Fruit fly (Drosophila melanogaster): Measurements from ENCODE around the gene CG6324.

The CG6324 gene

dm6 chrX:15449490-15450326 lies 26.2 kb upstream of the CG6324 start, which contains the start of the genes Scamp and Ahcy (continued):
- TF ChIP-seq CG34224 (GFP tag; IDR thresholded peaks at IDR 0.05; ENCODE audit: partially characterized antibody) = no peak; the same call in 2 of the 3 replicates
- TF ChIP-seq insv (GFP tag; optimal IDR thresholded peaks at IDR 0.05) = peak; percentile 45 to 85
- no peak for TF ChIP-seq Side (GFP tag; optimal IDR thresholded peaks at IDR 0.05)
- no peak for TF ChIP-seq psq (GFP tag; optimal IDR thresholded peaks at IDR 0.05)
- TF ChIP-seq ERR (GFP tag; optimal IDR thresholded peaks at IDR 0.05) = no peak
- peak; percentile 60 for TF ChIP-seq CG14710 (tag; optimal IDR thresholded peaks at IDR 0.05)
- TF ChIP-seq Bteb2 (GFP tag; optimal IDR thresholded peaks at IDR 0.05) = no peak
- TF ChIP-seq ewg (GFP tag; optimal IDR thresholded peaks at IDR 0.05) = no peak
- TF ChIP-seq CG3847 (GFP tag; IDR thresholded peaks at IDR 0.05) = no peak
- peak; percentile 37 for TF ChIP-seq CG2120 (GFP tag; optimal IDR thresholded peaks at IDR 0.05)
- TF ChIP-seq gem (tag; optimal IDR thresholded peaks at IDR 0.05) = no peak
- peak; percentile 60; the same call in 2 of the 3 replicates for TF ChIP-seq HLH4C (GFP tag; IDR thresholded peaks at IDR 0.05; ENCODE audit: partially characterized antibody)
- no peak for TF ChIP-seq CG34376 (GFP tag; optimal IDR thresholded peaks at IDR 0.05)
- TF ChIP-seq gt (GFP tag; IDR thresholded peaks at IDR 0.05) = no peak
- TF ChIP-seq MBD-R2 (GFP tag; IDR thresholded peaks at IDR 0.05) = peak; percentile 38
- peak; percentile 65 for TF ChIP-seq Dref (GFP tag; IDR thresholded peaks at IDR 0.05)
- TF ChIP-seq CG9727 (GFP tag; optimal IDR thresholded peaks at IDR 0.05) = peak; percentile 48
- TF ChIP-seq exex (tag; optimal IDR thresholded peaks at IDR 0.05) = no peak
- no peak for TF ChIP-seq MTF-1 (GFP tag; optimal IDR thresholded peaks at IDR 0.05; ENCODE audit: borderline replicate concordance)
- TF ChIP-seq Hey (tag; optimal IDR thresholded peaks at IDR 0.05) = no peak
- TF ChIP-seq CG8478 (optimal IDR thresholded peaks at IDR 0.05) = peak; percentile 81
- TF ChIP-seq BEAF-32 (GFP tag; optimal IDR thresholded peaks at IDR 0.05) = peak; percentile 75
- TF ChIP-seq E2f1 (GFP tag; IDR thresholded peaks at IDR 0.05) = no peak
- TF ChIP-seq al (GFP tag; IDR thresholded peaks at IDR 0.05) = no peak
- TF ChIP-seq tup (GFP tag; optimal IDR thresholded peaks at IDR 0.05) = no peak
- peak; percentile 38 for TF ChIP-seq lilli (GFP tag; optimal IDR thresholded peaks at IDR 0.05)
- peak; percentile 4 for TF ChIP-seq pho (GFP tag; optimal IDR thresholded peaks at IDR 0.05)
- TF ChIP-seq br (optimal IDR thresholded peaks at IDR 0.05) = no peak
- no peak for TF ChIP-seq eyg (GFP tag; optimal IDR thresholded peaks at IDR 0.05)
- TF ChIP-seq tin (GFP tag; optimal IDR thresholded peaks at IDR 0.05) = no peak
- no peak for TF ChIP-seq ind (GFP tag; optimal IDR thresholded peaks at IDR 0.05)
- TF ChIP-seq Elba2 (GFP tag; optimal IDR thresholded peaks at IDR 0.05) = no peak
- no peak for TF ChIP-seq ac (GFP tag; optimal IDR thresholded peaks at IDR 0.05)
- no peak for TF ChIP-seq CTCF (GFP tag; optimal IDR thresholded peaks at IDR 0.05)
- no peak for TF ChIP-seq bab2 (GFP tag; optimal IDR thresholded peaks at IDR 0.05)
- TF ChIP-seq CG33213 (GFP tag; optimal IDR thresholded peaks at IDR 0.05) = no peak
- no peak for TF ChIP-seq CG15073 (GFP tag; optimal IDR thresholded peaks at IDR 0.05)
- no peak for TF ChIP-seq Fer2 (tag; optimal IDR thresholded peaks at IDR 0.05)
- no peak for TF ChIP-seq HmgD (GFP tag; optimal IDR thresholded peaks at IDR 0.05)
- no peak for TF ChIP-seq Dbx (GFP tag; IDR thresholded peaks at IDR 0.05)
- no peak for TF ChIP-seq ssp (GFP tag; IDR thresholded peaks at IDR 0.05)
- TF ChIP-seq bigmax (GFP tag; optimal IDR thresholded peaks at IDR 0.05) = no peak
- no peak for TF ChIP-seq btn (GFP tag; optimal IDR thresholded peaks at IDR 0.05)
- no peak for TF ChIP-seq Kr (GFP tag; optimal IDR thresholded peaks at IDR 0.05)
- TF ChIP-seq vvl (GFP tag; IDR thresholded peaks at IDR 0.05) = no peak
- TF ChIP-seq B-H2 (GFP tag; optimal IDR thresholded peaks at IDR 0.05) = no peak
- no peak for TF ChIP-seq Sox100B (GFP tag; optimal IDR thresholded peaks at IDR 0.05)
- peak; percentile 43 for TF ChIP-seq CG12391 (tag; optimal IDR thresholded peaks at IDR 0.05)
- peak; percentile 77 for TF ChIP-seq CG2116 (GFP tag; optimal IDR thresholded peaks at IDR 0.05)
- TF ChIP-seq maf-S (GFP tag; optimal IDR thresholded peaks at IDR 0.05) = no peak
- no peak for TF ChIP-seq ci (GFP tag; IDR thresholded peaks at IDR 0.05)
- TF ChIP-seq sd (tag; optimal IDR thresholded peaks at IDR 0.05) = peak; percentile 53
